Worm (Caenorhabditis elegans) whole organism, young adult: Measurements from ENCODE around the gene mma-1.

Experiments
- B0019.2 ChIP-seq: fragments of 200-800 bp; sonication (Bioruptor generic); conservative IDR thresholded peaks from 2 replicates; pipeline ENCODE4 v1.3.6; 2022; ENCODE audit warnings: missing genetic modification reagents, missing genetic modification characterization, missing compliant biosample characterization
- B0035.1 ChIP-seq: sonication (generic microtip); optimal IDR thresholded peaks from 2 replicates; lab custom pipeline; 2016; ENCODE audit warnings: missing genetic modification characterization, mild to moderate bottlenecking, missing compliant biosample characterization, missing genotype, missing genetic modification reagents
- C06A6.2 ChIP-seq: fragments of 200-800 bp; sonication (Bioruptor generic); conservative IDR thresholded peaks from 2 replicates; pipeline ENCODE4 v1.3.6; 2022; ENCODE audit warnings: missing genetic modification characterization, missing compliant biosample characterization
- C17E4.6 ChIP-seq: fragments of 200-800 bp; sonication (Bioruptor generic); IDR thresholded peaks from 2 replicates; pipeline ENCODE4 v1.3.6; 2022; ENCODE audit warnings: missing genetic modification reagents, missing genetic modification characterization, missing compliant biosample characterization
- D2030.7 ChIP-seq: fragments of 200-800 bp; sonication (Bioruptor generic); IDR thresholded peaks from 2 replicates; pipeline ENCODE4 v1.3.6; 2022; ENCODE audit warnings: missing genetic modification reagents, missing genetic modification characterization, missing compliant biosample characterization
- F37B4.10 ChIP-seq: fragments of 200-800 bp; sonication (Bioruptor generic); IDR thresholded peaks from 2 replicates; pipeline ENCODE4 v1.3.6; 2022; ENCODE audit warnings: missing genetic modification characterization, missing compliant biosample characterization
- F39B2.1 ChIP-seq: fragments of 200-800 bp; sonication (Bioruptor generic); IDR thresholded peaks from 2 replicates; pipeline ENCODE4 v1.3.6; 2022; ENCODE audit warnings: missing genetic modification reagents, missing genetic modification characterization, missing compliant biosample characterization
- F57C9.4 ChIP-seq: sonication (generic microtip); optimal IDR thresholded peaks from 2 replicates; lab custom pipeline; 2017; ENCODE audit warnings: mild to moderate bottlenecking, missing genetic modification characterization, missing compliant biosample characterization
- Y53F4B.3 ChIP-seq: fragments of 200-800 bp; sonication (Bioruptor generic); IDR thresholded peaks from 2 replicates; pipeline ENCODE4 v1.3.6; 2022; ENCODE audit warnings: missing genetic modification reagents, missing genetic modification characterization, missing compliant biosample characterization
- Y53G8AR.9 ChIP-seq: fragments of 200-800 bp; sonication (Bioruptor generic); conservative IDR thresholded peaks from 2 replicates; pipeline ENCODE4 v1.3.6; 2022; ENCODE audit warnings: missing genetic modification reagents, missing genetic modification characterization, missing compliant biosample characterization
- Y56A3A.18 ChIP-seq: fragments of 200-800 bp; sonication (Bioruptor generic); IDR thresholded peaks from 2 replicates; pipeline ENCODE4 v1.3.6; 2022; ENCODE audit warnings: missing genetic modification reagents, missing genetic modification characterization, missing compliant biosample characterization
- Y67H2A.10 ChIP-seq: fragments of 200-800 bp; sonication (Bioruptor generic); conservative IDR thresholded peaks from 2 replicates; pipeline ENCODE4 v1.3.6; 2022; ENCODE audit warnings: missing genetic modification reagents, missing genetic modification characterization, missing compliant biosample characterization
- athp-1 ChIP-seq: sonication (generic microtip); optimal IDR thresholded peaks from 2 replicates; lab custom pipeline; 2017; ENCODE audit warnings: mild to moderate bottlenecking, missing genetic modification characterization, missing compliant biosample characterization
- attf-5 ChIP-seq: fragments of 200-800 bp; sonication (Bioruptor generic); optimal IDR thresholded peaks from 2 replicates; lab custom pipeline; 2018; ENCODE audit warnings: mild to moderate bottlenecking, missing genetic modification characterization, missing compliant biosample characterization
- bed-1 ChIP-seq: fragments of 200-800 bp; sonication (Bioruptor generic); IDR thresholded peaks from 2 replicates; pipeline ENCODE4 v1.3.6; 2022; ENCODE audit warnings: missing genetic modification reagents, missing genetic modification characterization, missing compliant biosample characterization
- bed-2 ChIP-seq: fragments of 200-800 bp; sonication (Bioruptor generic); IDR thresholded peaks from 2 replicates; pipeline ENCODE4 v1.3.6; 2022; ENCODE audit warnings: missing genetic modification reagents, missing genetic modification characterization, missing compliant biosample characterization
- cebp-2 ChIP-seq: fragments of 200-800 bp; sonication (Bioruptor generic); IDR thresholded peaks from 2 replicates; pipeline ENCODE4 v1.3.6; 2022; ENCODE audit warnings: missing genetic modification characterization, missing compliant biosample characterization
- ceh-40 ChIP-seq: fragments of 200-800 bp; sonication (Bioruptor generic); IDR thresholded peaks from 2 replicates; pipeline ENCODE4 v1.3.6; 2022; ENCODE audit warnings: missing genetic modification characterization, missing compliant biosample characterization
- ceh-58 ChIP-seq: fragments of 200-800 bp; sonication (Bioruptor generic); IDR thresholded peaks from 2 replicates; pipeline ENCODE4 v1.3.6; 2022; ENCODE audit warnings: missing genetic modification characterization, missing compliant biosample characterization
- die-1 ChIP-seq: sonication (generic microtip); optimal IDR thresholded peaks from 2 replicates; lab custom pipeline; 2016; ENCODE audit warnings: missing genotype, mild to moderate bottlenecking, missing genetic modification characterization, missing compliant biosample characterization
- ekl-4 ChIP-seq: fragments of 200-800 bp; sonication (Bioruptor generic); IDR thresholded peaks from 2 replicates; pipeline ENCODE4 v1.3.6; 2022; ENCODE audit warnings: missing genetic modification reagents, missing genetic modification characterization, missing compliant biosample characterization
- ets-4 ChIP-seq: fragments of 200-800 bp; sonication (Bioruptor generic); optimal IDR thresholded peaks from 2 replicates; lab custom pipeline; 2018; ENCODE audit warnings: mild to moderate bottlenecking, missing genetic modification characterization, missing compliant biosample characterization
- him-1 ChIP-seq: sonication (generic microtip); optimal IDR thresholded peaks from 2 replicates; lab custom pipeline; 2016; ENCODE audit warnings: missing genotype, missing genetic modification reagents, missing genetic modification characterization, missing compliant biosample characterization
- hsf-1 ChIP-seq: fragments of 200-800 bp; sonication (Bioruptor generic); IDR thresholded peaks from 2 replicates; pipeline ENCODE4 v1.3.6; 2022; ENCODE audit warnings: missing genetic modification reagents, missing genetic modification characterization, missing compliant biosample characterization
- let-526 ChIP-seq: fragments of 200-800 bp; sonication (Bioruptor generic); IDR thresholded peaks from 2 replicates; pipeline ENCODE4 v1.3.6; 2022; ENCODE audit warnings: missing genetic modification reagents, missing genetic modification characterization, missing compliant biosample characterization
- let-607 ChIP-seq, 2 experiments: fragments of 200-800 bp in 1 of 2; sonication (Bioruptor generic) in 1 of 2; sonication (generic microtip) in 1 of 2; optimal IDR thresholded peaks; 2 replicates each; lab custom pipeline; 2016 to 2018; ENCODE audit warnings: mild to moderate bottlenecking in 2 of 2, missing compliant biosample characterization in 2 of 2, missing genetic modification characterization in 2 of 2, moderate library complexity in 2 of 2, missing genotype in 1 of 2
- lin-26 ChIP-seq: fragments of 200-800 bp; sonication (Bioruptor generic); IDR thresholded peaks from 2 replicates; pipeline ENCODE4 v1.3.6; 2022; ENCODE audit warnings: missing genetic modification reagents, missing genetic modification characterization, missing compliant biosample characterization
- lin-40 ChIP-seq: sonication (generic microtip); optimal IDR thresholded peaks from 2 replicates; lab custom pipeline; 2016; ENCODE audit warnings: missing genetic modification characterization, mild to moderate bottlenecking, missing compliant biosample characterization, missing genotype, missing genetic modification reagents
- lir-1 ChIP-seq: fragments of 200-800 bp; sonication (Bioruptor generic); conservative IDR thresholded peaks from 2 replicates; pipeline ENCODE4 v1.3.6; 2022; ENCODE audit warnings: missing genetic modification reagents, missing genetic modification characterization, missing compliant biosample characterization
- lsl-1 ChIP-seq: fragments of 200-800 bp; sonication (Bioruptor generic); optimal IDR thresholded peaks from 2 replicates; lab custom pipeline; 2018; ENCODE audit warnings: mild to moderate bottlenecking, missing genetic modification characterization, moderate library complexity, missing compliant biosample characterization
- lsy-27 ChIP-seq: sonication (generic microtip); optimal IDR thresholded peaks from 2 replicates; lab custom pipeline; 2017; ENCODE audit warnings: missing genetic modification characterization, mild to moderate bottlenecking, missing compliant biosample characterization, antibody characterized with exemption, missing genotype, borderline replicate concordance; ENCODE audit not compliant: insufficient read depth
- madf-8 ChIP-seq: fragments of 200-800 bp; sonication (Bioruptor generic); conservative IDR thresholded peaks from 2 replicates; pipeline ENCODE4 v1.3.6; 2022; ENCODE audit warnings: missing genetic modification reagents, missing genetic modification characterization, missing compliant biosample characterization
- mel-28 ChIP-seq: sonication (generic microtip); optimal IDR thresholded peaks from 2 replicates; lab custom pipeline; 2016; ENCODE audit warnings: borderline replicate concordance, mild to moderate bottlenecking, missing genetic modification characterization, missing compliant biosample characterization
- mes-4 ChIP-seq: sonication (generic microtip); optimal IDR thresholded peaks from 2 replicates; lab custom pipeline; 2016; ENCODE audit warnings: missing genotype, missing genetic modification characterization, missing compliant biosample characterization
- nfya-1 ChIP-seq: sonication (generic microtip); optimal IDR thresholded peaks from 2 replicates; lab custom pipeline; 2017; ENCODE audit warnings: antibody characterized with exemption, missing compliant biosample characterization, missing genetic modification characterization, borderline replicate concordance; ENCODE audit not compliant: insufficient read depth
- nfyb-1 ChIP-seq: fragments of 200-800 bp; sonication (Bioruptor generic); IDR thresholded peaks from 2 replicates; pipeline ENCODE4 v1.3.6; 2022; ENCODE audit warnings: missing genetic modification reagents, missing genetic modification characterization, missing compliant biosample characterization
- nhr-90 ChIP-seq: sonication (generic microtip); optimal IDR thresholded peaks from 2 replicates; lab custom pipeline; 2016; ENCODE audit warnings: missing genotype, mild to moderate bottlenecking, missing genetic modification characterization, missing compliant biosample characterization
- pbrm-1 ChIP-seq: fragments of 200-800 bp; sonication (Bioruptor generic); IDR thresholded peaks from 2 replicates; pipeline ENCODE4 v1.3.6; 2022; ENCODE audit warnings: missing genetic modification reagents, missing genetic modification characterization, missing compliant biosample characterization
- rpc-1 ChIP-seq, 2 experiments: fragments of 150-350 bp in 1 of 2; sonication (generic microtip) in 1 of 2; optimal IDR thresholded peaks; 2 replicates each; lab custom pipeline; 2014 to 2018; ENCODE audit warnings: missing biosample characterization in 1 of 2, missing genetic modification characterization in 1 of 2, missing genetic modification reagents in 1 of 2, missing genotype in 1 of 2
- sdz-38 ChIP-seq: sonication (generic microtip); optimal IDR thresholded peaks from 2 replicates; lab custom pipeline; 2016; ENCODE audit warnings: missing genotype, missing genetic modification characterization, missing compliant biosample characterization
- sea-2 ChIP-seq: fragments of 200-800 bp; sonication (Bioruptor generic); IDR thresholded peaks from 2 replicates; pipeline ENCODE4 v1.3.6; 2022; ENCODE audit warnings: missing genetic modification characterization, missing compliant biosample characterization
- snpc-1.3 ChIP-seq: sonication (generic microtip); optimal IDR thresholded peaks from 2 replicates; lab custom pipeline; 2017; ENCODE audit warnings: missing genetic modification characterization, mild to moderate bottlenecking, missing compliant biosample characterization, antibody characterized with exemption, moderate library complexity, missing genotype, missing genetic modification reagents; ENCODE audit not compliant: insufficient read depth
- snpc-3.4 ChIP-seq: sonication (generic microtip); optimal IDR thresholded peaks from 2 replicates; lab custom pipeline; 2017; ENCODE audit warnings: missing genetic modification characterization, mild to moderate bottlenecking, missing compliant biosample characterization, antibody characterized with exemption, moderate library complexity, missing genotype, missing genetic modification reagents
- unc-130 ChIP-seq: sonication (generic microtip); optimal IDR thresholded peaks from 2 replicates; lab custom pipeline; 2016; ENCODE audit warnings: missing genetic modification reagents, missing genetic modification characterization, missing compliant biosample characterization
- xnd-1 ChIP-seq: sonication (generic microtip); optimal IDR thresholded peaks from 2 replicates; lab custom pipeline; 2016; ENCODE audit warnings: missing genotype, missing genetic modification reagents, missing genetic modification characterization, missing compliant biosample characterization
- zfh-2 ChIP-seq: fragments of 200-800 bp; sonication (Bioruptor generic); conservative IDR thresholded peaks from 2 replicates; pipeline ENCODE4 v1.3.6; 2022; ENCODE audit warnings: missing genetic modification reagents, missing genetic modification characterization, missing compliant biosample characterization
- ztf-18 ChIP-seq: sonication (generic microtip); optimal IDR thresholded peaks from 2 replicates; lab custom pipeline; 2016; ENCODE audit warnings: missing genotype, mild to moderate bottlenecking, missing genetic modification characterization, missing compliant biosample characterization
- ztf-3 ChIP-seq: fragments of 200-800 bp; sonication (Bioruptor generic); optimal IDR thresholded peaks from 2 replicates; lab custom pipeline; 2018; ENCODE audit warnings: mild to moderate bottlenecking, missing genetic modification characterization, missing compliant biosample characterization

mma-1 gene

DNA sequence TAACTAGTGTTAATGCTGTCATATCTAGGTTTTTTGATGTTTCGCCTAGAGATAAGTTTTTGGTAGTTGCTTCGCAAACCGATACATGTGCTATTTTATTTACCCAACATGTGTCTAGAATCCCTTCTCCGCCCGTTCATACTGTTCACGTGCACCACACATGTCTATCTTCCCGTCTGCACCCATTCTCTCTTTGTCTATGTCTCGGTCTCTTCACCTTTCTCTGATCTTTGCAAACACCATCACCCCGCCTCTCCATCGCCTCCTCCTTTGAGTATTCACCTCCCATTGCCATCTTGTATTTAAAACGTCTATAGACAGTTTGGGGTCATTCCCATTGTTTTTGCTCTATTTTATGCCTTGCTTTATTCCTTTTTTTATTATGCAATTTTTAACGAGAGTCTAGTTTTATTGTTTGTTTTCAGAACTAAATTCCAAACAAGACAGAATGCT, 41.2 kb upstream of the mma-1 start, which contains the start of gene F56H9.2 (continued):
- TF ChIP-seq F37B4.10 (GFP tag; lab: Robert Waterston, UW), result no peak
- peak; percentile 11 for TF ChIP-seq ets-4 (GFP tag; lab: Kevin White, UChicago)
- no peak for TF ChIP-seq B0019.2 (GFP tag; lab: Robert Waterston, UW)
- no peak for TF ChIP-seq mes-4 (tag; lab: Kevin White, UChicago)
- peak; percentile 5 for TF ChIP-seq die-1 (tag; lab: Kevin White, UChicago)
- peak; percentile 73 for TF ChIP-seq nfyb-1 (GFP tag; lab: Robert Waterston, UW)
- no peak for TF ChIP-seq Y53G8AR.9 (GFP tag; lab: Robert Waterston, UW)
- no peak for TF ChIP-seq bed-2
- TF ChIP-seq madf-8 (GFP tag; lab: Robert Waterston, UW), result no peak
- TF ChIP-seq C17E4.6 (GFP tag; lab: Robert Waterston, UW), result no peak
- TF ChIP-seq C06A6.2, result peak; percentile 67; the same call in 1 of the 2 replicates
- TF ChIP-seq bed-1 (GFP tag; lab: Robert Waterston, UW), result no peak
- TF ChIP-seq athp-1 (tag; lab: Kevin White, UChicago), result no peak
- no peak for TF ChIP-seq lir-1
- no peak for TF ChIP-seq unc-130
- TF ChIP-seq ekl-4 (GFP tag; lab: Robert Waterston, UW), result peak; percentile 46; the same call in 1 of the 2 replicates
- no peak for TF ChIP-seq F39B2.1
- TF ChIP-seq lin-40 (tag; lab: Kevin White, UChicago), result peak; percentile 67
- TF ChIP-seq mel-28 (tag; lab: Kevin White, UChicago), result no peak
- TF ChIP-seq sea-2 (GFP tag; lab: Robert Waterston, UW), result no peak
- TF ChIP-seq ceh-58 (GFP tag; lab: Robert Waterston, UW), result no peak
- TF ChIP-seq nfya-1 (tag; lab: Kevin White, UChicago), result no peak
- no peak for TF ChIP-seq D2030.7 (GFP tag; lab: Robert Waterston, UW)
- no peak for TF ChIP-seq him-1 (tag; lab: Kevin White, UChicago)
- TF ChIP-seq xnd-1 (tag; lab: Kevin White, UChicago), result no peak
- TF ChIP-seq cebp-2, result no peak
- no peak for TF ChIP-seq F57C9.4 (tag; lab: Kevin White, UChicago)
- TF ChIP-seq let-526 (GFP tag; lab: Robert Waterston, UW), result no peak
- TF ChIP-seq rpc-1 (optimal IDR thresholded peaks at IDR 0.05; lab: Kevin White, UChicago), result no peak
- TF ChIP-seq rpc-1 (tag; optimal IDR thresholded peaks at IDR 0.05; lab: Kevin White, UChicago), result no peak
- no peak for TF ChIP-seq Y53F4B.3 (GFP tag; lab: Robert Waterston, UW)
- TF ChIP-seq ceh-40 (GFP tag; lab: Robert Waterston, UW), result no peak
- peak; percentile 50; the same call in 1 of the 2 replicates for TF ChIP-seq hsf-1
- no peak for TF ChIP-seq ztf-3 (GFP tag; lab: Kevin White, UChicago)
- no peak for TF ChIP-seq nhr-90 (tag; lab: Kevin White, UChicago)
- no peak for TF ChIP-seq lin-26
- TF ChIP-seq Y56A3A.18, result no peak
- TF ChIP-seq let-607 (tag; optimal IDR thresholded peaks at IDR 0.05; lab: Kevin White, UChicago), result no peak
- TF ChIP-seq zfh-2 (GFP tag; lab: Robert Waterston, UW), result no peak
- no peak for TF ChIP-seq Y67H2A.10 (GFP tag; lab: Robert Waterston, UW)
- peak; percentile 55 for TF ChIP-seq attf-5 (GFP tag; lab: Kevin White, UChicago)
- TF ChIP-seq snpc-3.4 (tag; lab: Kevin White, UChicago), result no peak
- no peak for TF ChIP-seq snpc-1.3
- no peak for TF ChIP-seq ztf-18 (tag; lab: Kevin White, UChicago)
- TF ChIP-seq pbrm-1 (GFP tag; lab: Robert Waterston, UW), result no peak
- TF ChIP-seq B0035.1 (tag; lab: Kevin White, UChicago), result no peak
- no peak for TF ChIP-seq lsy-27 (tag; lab: Kevin White, UChicago)
- no peak for TF ChIP-seq lsl-1 (GFP tag; lab: Kevin White, UChicago)
- TF ChIP-seq sdz-38, result no peak
